Worm (Caenorhabditis elegans) whole organism, L2 larva: ENCODE results near the gene stg-2.

Source experiments
- C34F6.9 ChIP-seq: fragments of 150-350 bp; optimal IDR thresholded peaks from 2 replicates; lab custom pipeline; 2014; ENCODE audit warnings: missing biosample characterization, missing genetic modification characterization
- F13H6.1 ChIP-seq: sonication (generic microtip); optimal IDR thresholded peaks from 2 replicates; lab custom pipeline; 2016; ENCODE audit warnings: missing genetic modification characterization, missing compliant biosample characterization
- R02D3.7 ChIP-seq: fragments of 150-350 bp; optimal IDR thresholded peaks from 2 replicates; lab custom pipeline; 2014; ENCODE audit warnings: missing biosample characterization, missing genetic modification characterization
- Y55F3AM.14 ChIP-seq: fragments of 200-800 bp; sonication (Bioruptor generic); optimal IDR thresholded peaks from 2 replicates; lab custom pipeline; 2018; ENCODE audit warnings: mild to moderate bottlenecking, missing genetic modification characterization, missing compliant biosample characterization
- ZK546.5 ChIP-seq: sonication (generic microtip); optimal IDR thresholded peaks from 2 replicates; lab custom pipeline; 2017; ENCODE audit warnings: missing biosample characterization, missing genetic modification characterization
- alr-1 ChIP-seq: fragments of 150-350 bp; optimal IDR thresholded peaks from 2 replicates; lab custom pipeline; 2014; ENCODE audit warnings: missing biosample characterization, missing genetic modification characterization
- aly-2 ChIP-seq: fragments of 150-350 bp; optimal IDR thresholded peaks from 2 replicates; lab custom pipeline; 2014; ENCODE audit warnings: missing biosample characterization, missing genetic modification characterization
- ama-1 ChIP-seq: fragments of 150-350 bp; optimal IDR thresholded peaks from 2 replicates; lab custom pipeline; 2018; ENCODE audit warnings: inconsistent platforms
- blmp-1 ChIP-seq: sonication (generic microtip); optimal IDR thresholded peaks from 2 replicates; lab custom pipeline; 2017; ENCODE audit warnings: missing genetic modification characterization, mild to moderate bottlenecking, missing compliant biosample characterization, antibody characterized with exemption, moderate library complexity; ENCODE audit not compliant: insufficient read depth
- ceh-16 ChIP-seq: fragments of 150-350 bp; optimal IDR thresholded peaks from 2 replicates; lab custom pipeline; 2014; ENCODE audit warnings: missing biosample characterization, missing genetic modification characterization
- ceh-82 ChIP-seq: fragments of 150-350 bp; optimal IDR thresholded peaks from 2 replicates; lab custom pipeline; 2014; ENCODE audit warnings: missing biosample characterization, missing genetic modification characterization
- crh-2 ChIP-seq: sonication (generic microtip); optimal IDR thresholded peaks from 2 replicates; lab custom pipeline; 2017; ENCODE audit warnings: missing biosample characterization, missing genetic modification characterization
- dmd-4 ChIP-seq: sonication (generic microtip); optimal IDR thresholded peaks from 2 replicates; lab custom pipeline; 2017; ENCODE audit warnings: missing biosample characterization, missing genetic modification characterization
- egl-27 ChIP-seq: sonication (generic microtip); optimal IDR thresholded peaks from 3 replicates; lab custom pipeline; 2017; ENCODE audit warnings: missing biosample characterization, missing genetic modification reagents, missing genetic modification characterization
- elt-1 ChIP-seq: fragments of 150-350 bp; optimal IDR thresholded peaks from 2 replicates; lab custom pipeline; 2014; ENCODE audit warnings: missing biosample characterization, missing genetic modification characterization
- elt-3 ChIP-seq: sonication (generic microtip); optimal IDR thresholded peaks from 2 replicates; lab custom pipeline; 2017; ENCODE audit warnings: missing biosample characterization, missing genetic modification characterization
- fos-1 ChIP-seq: fragments of 150-350 bp; optimal IDR thresholded peaks from 2 replicates; lab custom pipeline; 2014; ENCODE audit warnings: missing biosample characterization, missing genetic modification characterization
- gmeb-1 ChIP-seq: fragments of 150-350 bp; optimal IDR thresholded peaks from 2 replicates; lab custom pipeline; 2014; ENCODE audit warnings: missing biosample characterization, missing genetic modification characterization
- lin-11 ChIP-seq: fragments of 150-350 bp; sonication (generic microtip); optimal IDR thresholded peaks from 2 replicates; lab custom pipeline; 2014; ENCODE audit warnings: missing biosample characterization, missing genetic modification characterization, inconsistent platforms, mixed read lengths
- lin-13 ChIP-seq: fragments of 150-350 bp; optimal IDR thresholded peaks from 2 replicates; lab custom pipeline; 2014; ENCODE audit warnings: missing biosample characterization, missing genetic modification reagents, missing genetic modification characterization
- lin-39 ChIP-seq: fragments of 150-350 bp; optimal IDR thresholded peaks from 2 replicates; lab custom pipeline; 2014; ENCODE audit warnings: missing biosample characterization, missing genetic modification reagents, missing genetic modification characterization
- lsy-2 ChIP-seq, 2 experiments: fragments of 150-350 bp in 1 of 2; sonication (generic microtip) in 1 of 2; optimal IDR thresholded peaks; 2 replicates each; lab custom pipeline; 2014 to 2017; ENCODE audit warnings: missing biosample characterization in 2 of 2, missing genetic modification characterization in 2 of 2
- mab-5 ChIP-seq: fragments of 150-350 bp; optimal IDR thresholded peaks from 2 replicates; lab custom pipeline; 2014; ENCODE audit warnings: missing biosample characterization, missing genetic modification characterization
- mbf-1 ChIP-seq: sonication (generic microtip); optimal IDR thresholded peaks from 2 replicates; lab custom pipeline; 2017; ENCODE audit warnings: missing biosample characterization, missing genetic modification characterization
- mdl-1 ChIP-seq, 2 experiments: fragments of 150-350 bp in 1 of 2; sonication (generic microtip) in 1 of 2; optimal IDR thresholded peaks; 2 replicates each; lab custom pipeline; 2017; ENCODE audit warnings: missing biosample characterization in 2 of 2, missing genetic modification characterization in 2 of 2
- nhr-10 ChIP-seq: sonication (generic microtip); optimal IDR thresholded peaks from 2 replicates; lab custom pipeline; 2017; ENCODE audit warnings: missing biosample characterization, missing genetic modification characterization
- nhr-11 ChIP-seq: fragments of 150-350 bp; optimal IDR thresholded peaks from 2 replicates; lab custom pipeline; 2014; ENCODE audit warnings: missing biosample characterization, missing genetic modification characterization
- nhr-12 ChIP-seq: fragments of 150-350 bp; optimal IDR thresholded peaks from 2 replicates; lab custom pipeline; 2014; ENCODE audit warnings: missing biosample characterization, missing genetic modification characterization
- nhr-129 ChIP-seq: fragments of 150-350 bp; optimal IDR thresholded peaks from 2 replicates; lab custom pipeline; 2014; ENCODE audit warnings: missing biosample characterization, missing genetic modification characterization
- nhr-21 ChIP-seq: fragments of 150-350 bp; optimal IDR thresholded peaks from 2 replicates; lab custom pipeline; 2014; ENCODE audit warnings: missing biosample characterization, missing genetic modification characterization
- nhr-23 ChIP-seq: fragments of 150-350 bp; optimal IDR thresholded peaks from 2 replicates; lab custom pipeline; 2014; ENCODE audit warnings: missing biosample characterization, missing genetic modification reagents, missing genetic modification characterization
- nhr-237 ChIP-seq: fragments of 150-350 bp; optimal IDR thresholded peaks from 2 replicates; lab custom pipeline; 2014; ENCODE audit warnings: missing biosample characterization, missing genetic modification characterization
- nhr-25 ChIP-seq: fragments of 150-350 bp; sonication (generic microtip); optimal IDR thresholded peaks from 3 replicates; lab custom pipeline; 2014; ENCODE audit warnings: missing biosample characterization, missing genetic modification characterization
- nhr-6 ChIP-seq: fragments of 150-350 bp; optimal IDR thresholded peaks from 2 replicates; lab custom pipeline; 2014; ENCODE audit warnings: missing biosample characterization, missing genetic modification characterization
- nhr-77 ChIP-seq: fragments of 150-350 bp; optimal IDR thresholded peaks from 2 replicates; lab custom pipeline; 2014; ENCODE audit warnings: missing biosample characterization, missing genetic modification characterization
- peb-1 ChIP-seq: fragments of 150-350 bp; optimal IDR thresholded peaks from 2 replicates; lab custom pipeline; 2014; ENCODE audit warnings: missing biosample characterization, missing genetic modification characterization
- sem-4 ChIP-seq: fragments of 150-350 bp; optimal IDR thresholded peaks from 2 replicates; lab custom pipeline; 2014; ENCODE audit warnings: missing biosample characterization, missing genetic modification reagents, missing genetic modification characterization
- skn-1 ChIP-seq: sonication (generic microtip); optimal IDR thresholded peaks from 2 replicates; lab custom pipeline; 2017; ENCODE audit warnings: missing biosample characterization, missing genetic modification characterization
- sma-3 ChIP-seq: sonication (generic microtip); optimal IDR thresholded peaks from 2 replicates; lab custom pipeline; 2016; ENCODE audit warnings: missing genetic modification reagents, missing genetic modification characterization, missing compliant biosample characterization
- sma-9 ChIP-seq, 2 experiments: fragments of 150-350 bp in 1 of 2; sonication (generic microtip) in 1 of 2; optimal IDR thresholded peaks; 2 replicates each; lab custom pipeline; 2014 to 2016; ENCODE audit warnings: missing genetic modification characterization in 2 of 2, mild to moderate bottlenecking in 1 of 2, missing biosample characterization in 1 of 2, missing compliant biosample characterization in 1 of 2, missing genetic modification reagents in 1 of 2, moderate library complexity in 1 of 2
- snpc-4 ChIP-seq: fragments of 150-350 bp; optimal IDR thresholded peaks from 2 replicates; lab custom pipeline; 2014; ENCODE audit warnings: missing biosample characterization, missing genetic modification characterization
- unc-39 ChIP-seq: fragments of 150-350 bp; optimal IDR thresholded peaks from 2 replicates; lab custom pipeline; 2014; ENCODE audit warnings: missing biosample characterization, missing genetic modification characterization
- unc-55 ChIP-seq: fragments of 150-350 bp; sonication (generic microtip); optimal IDR thresholded peaks from 3 replicates; lab custom pipeline; 2014; ENCODE audit warnings: missing biosample characterization, missing genetic modification reagents, missing genetic modification characterization
- unc-62 ChIP-seq: fragments of 150-350 bp; optimal IDR thresholded peaks from 2 replicates; lab custom pipeline; 2014; ENCODE audit warnings: missing biosample characterization, missing genetic modification reagents, missing genetic modification characterization
- zag-1 ChIP-seq: fragments of 150-350 bp; optimal IDR thresholded peaks from 2 replicates; lab custom pipeline; 2014; ENCODE audit warnings: missing biosample characterization, missing genetic modification characterization
- ztf-1 ChIP-seq: fragments of 200-800 bp; sonication (Bioruptor generic); conservative IDR thresholded peaks from 2 replicates; pipeline ENCODE4 v1.3.6; 2022; ENCODE audit warnings: missing genetic modification characterization, missing compliant biosample characterization
- ztf-11 ChIP-seq: sonication (generic microtip); optimal IDR thresholded peaks from 2 replicates; lab custom pipeline; 2017; ENCODE audit warnings: missing biosample characterization, missing genetic modification characterization
- ztf-4 ChIP-seq: fragments of 150-350 bp; optimal IDR thresholded peaks from 2 replicates; lab custom pipeline; 2014; ENCODE audit warnings: missing biosample characterization, missing genetic modification characterization

Gene stg-2

ce11 chrX:8676088-8676779, 32.5 kb upstream of the stg-2 start:
- TF ChIP-seq nhr-237 (tag; lab: Kevin White, UChicago) (no peak), gmeb-1 (no peak), lsy-2 (tag; optimal IDR thresholded peaks at IDR 0.05; lab: Kevin White, UChicago) (no peak), nhr-10 (no peak), nhr-6 (tag; lab: Kevin White, UChicago) (peak; percentile 6), mab-5 (tag; lab: Kevin White, UChicago) (no peak), sma-3 (peak; percentile 64), nhr-11 (no peak), nhr-129 (peak; percentile 53), snpc-4 (tag; lab: Kevin White, UChicago) (no peak), elt-3 (tag; lab: Kevin White, UChicago) (no peak), mbf-1 (tag; lab: Kevin White, UChicago) (no peak), zag-1 (tag; lab: Kevin White, UChicago) (no peak), ztf-4 (tag; lab: Kevin White, UChicago) (no peak), alr-1 (tag; lab: Kevin White, UChicago) (no peak), lin-39 (tag; lab: Kevin White, UChicago) (no peak), aly-2 (tag; lab: Kevin White, UChicago) (no peak), nhr-12 (tag; lab: Kevin White, UChicago) (no peak), ama-1 (lab: Kevin White, UChicago) (no peak), Y55F3AM.14 (GFP tag; lab: Kevin White, UChicago) (no peak), R02D3.7 (tag; lab: Kevin White, UChicago) (no peak), sem-4 (tag; lab: Kevin White, UChicago) (no peak), blmp-1 (tag; lab: Kevin White, UChicago) (peak; percentile 27), peb-1 (tag; lab: Kevin White, UChicago) (no peak), ceh-82 (tag; lab: Kevin White, UChicago) (no peak), nhr-25 (tag; lab: Kevin White, UChicago) (peak; percentile 37), C34F6.9 (tag; lab: Kevin White, UChicago) (no peak), egl-27 (tag; lab: Kevin White, UChicago) (no peak), dmd-4 (tag; lab: Kevin White, UChicago) (no peak), crh-2 (tag; lab: Kevin White, UChicago) (peak; percentile 58), nhr-77 (tag; lab: Kevin White, UChicago) (no peak), elt-1 (no peak), lin-13 (GFP tag; lab: Kevin White, UChicago) (no peak), sma-9 (GFP tag; optimal IDR thresholded peaks at IDR 0.05; lab: Kevin White, UChicago) (peak; percentile 96), sma-9 (tag; optimal IDR thresholded peaks at IDR 0.05; lab: Kevin White, UChicago) (no peak), ztf-1 (GFP tag; lab: Robert Waterston, UW) (no peak), unc-62 (GFP tag; lab: Kevin White, UChicago) (no peak), ZK546.5 (tag; lab: Kevin White, UChicago) (no peak), ztf-11 (no peak), fos-1 (tag; lab: Kevin White, UChicago) (peak; percentile 83), F13H6.1 (tag; lab: Kevin White, UChicago) (no peak), unc-55 (GFP tag; lab: Kevin White, UChicago) (no peak), unc-39 (tag; lab: Kevin White, UChicago) (no peak), lin-11 (no peak), mdl-1 (tag; optimal IDR thresholded peaks at IDR 0.05; lab: Kevin White, UChicago) (peak in 1 of 2 experiments; percentile 4), ceh-16 (tag; lab: Kevin White, UChicago) (no peak), nhr-21 (peak; percentile 43), nhr-23 (no peak), skn-1 (tag; lab: Kevin White, UChicago) (no peak)
